Worm (Caenorhabditis elegans): ENCODE measurements around the gene scl-10.

The scl-10 gene

ce11 chrIV:13041486-13041885 is 6.8 kb upstream of the scl-10 start:
- TF ChIP-seq nfya-1 (tag; optimal IDR thresholded peaks at IDR 0.05) (peak; percentile 87), nhr-11 (tag; optimal IDR thresholded peaks at IDR 0.05) (no peak)

DNA sequence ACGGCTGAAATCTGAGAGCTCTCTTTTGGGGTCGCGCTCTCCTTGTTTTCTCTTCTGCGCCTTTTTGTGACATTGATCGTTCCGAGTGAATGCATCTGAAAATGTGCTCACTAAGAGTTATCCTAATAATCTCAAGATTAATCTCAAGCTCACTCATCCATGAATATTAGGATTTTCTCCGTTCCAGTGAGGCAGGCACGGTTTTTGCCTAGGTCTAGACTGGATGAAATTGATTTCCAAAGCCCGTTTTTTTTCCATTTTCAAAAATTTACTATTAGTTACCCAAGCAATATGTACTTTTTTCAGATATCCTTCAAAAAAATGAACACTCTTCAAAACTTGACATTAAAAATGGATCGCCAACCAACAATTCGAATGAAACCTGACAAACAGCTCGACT is 6.2 kb upstream of the scl-10 start, which contains the start of gene amt-2:
amt-2 (plus strand) TSS at position 301 of the 400 bp plus-strand sequence.
- TF ChIP-seq npax-4 (tag; optimal IDR thresholded peaks at IDR 0.05) (no peak), zip-5 (tag; optimal IDR thresholded peaks at IDR 0.05) (no peak), unc-55 (GFP tag; optimal IDR thresholded peaks at IDR 0.05) (no peak)

ce11 chrIV:13044980-13045379 is 3.3 kb upstream of the scl-10 start:
- no peak for TF ChIP-seq Y22D7AL.16 (tag; optimal IDR thresholded peaks at IDR 0.05)
- no peak for TF ChIP-seq ceh-34 (tag; optimal IDR thresholded peaks at IDR 0.05)
- TF ChIP-seq lin-11 (tag; optimal IDR thresholded peaks at IDR 0.05), result no peak
- TF ChIP-seq unc-86 (tag; optimal IDR thresholded peaks at IDR 0.05), result no peak
- TF ChIP-seq F13H6.1 (tag; optimal IDR thresholded peaks at IDR 0.05), result no peak
- no peak for TF ChIP-seq mec-3 (tag; optimal IDR thresholded peaks at IDR 0.05; ENCODE audit: borderline replicate concordance)
- no peak for TF ChIP-seq odd-2 (tag; optimal IDR thresholded peaks at IDR 0.05)
- no peak for TF ChIP-seq hlh-8 (tag; optimal IDR thresholded peaks at IDR 0.05)
- no peak for TF ChIP-seq K02D7.2 (tag; optimal IDR thresholded peaks at IDR 0.05)
- no peak for TF ChIP-seq ceh-6 (GFP tag; optimal IDR thresholded peaks at IDR 0.05)
- TF ChIP-seq fkh-6 (tag; optimal IDR thresholded peaks at IDR 0.05), result no peak
- TF ChIP-seq hlh-13 (GFP tag; optimal IDR thresholded peaks at IDR 0.05), result no peak
- no peak for TF ChIP-seq sox-2 (GFP tag; IDR thresholded peaks at IDR 0.05)
- TF ChIP-seq fax-1 (tag; optimal IDR thresholded peaks at IDR 0.05), result no peak
- TF ChIP-seq C38D4.7 (GFP tag; optimal IDR thresholded peaks at IDR 0.05), result no peak

ce11 chrIV:13046848-13047247 is 1.4 kb upstream of the scl-10 start, which contains the start of gene scl-9:
Gene scl-9, plus strand, starts transcription at chrIV:13047148.
- TF ChIP-seq zip-5 (tag; optimal IDR thresholded peaks at IDR 0.05) (no peak), lin-11 (tag; optimal IDR thresholded peaks at IDR 0.05) (no peak), sox-2 (GFP tag; IDR thresholded peaks at IDR 0.05) (no peak), pha-4 (tag; optimal IDR thresholded peaks at IDR 0.05) (no peak), Y22D7AL.16 (tag; optimal IDR thresholded peaks at IDR 0.05) (no peak), unc-42 (tag; optimal IDR thresholded peaks at IDR 0.05) (no peak), ets-4 (tag; optimal IDR thresholded peaks at IDR 0.05) (no peak), F13H6.1 (tag; optimal IDR thresholded peaks at IDR 0.05) (no peak), ceh-30 (tag; optimal IDR thresholded peaks at IDR 0.05) (no peak), C08G9.2 (tag; optimal IDR thresholded peaks at IDR 0.05) (no peak), eyg-1 (tag; optimal IDR thresholded peaks at IDR 0.05) (no peak), sdc-2 (tag; optimal IDR thresholded peaks at IDR 0.05) (no peak), pros-1 (tag; optimal IDR thresholded peaks at IDR 0.05) (no peak), fkh-6 (tag; optimal IDR thresholded peaks at IDR 0.05) (no peak), fax-1 (tag; optimal IDR thresholded peaks at IDR 0.05) (no peak), madf-2 (tag; optimal IDR thresholded peaks at IDR 0.05) (no peak), nfya-1 (tag; optimal IDR thresholded peaks at IDR 0.05) (no peak), nhr-11 (tag; optimal IDR thresholded peaks at IDR 0.05) (no peak), pat-9 (tag; optimal IDR thresholded peaks at IDR 0.05) (no peak), syd-9 (tag; optimal IDR thresholded peaks at IDR 0.05) (no peak)

ce11 chrIV:13051073-13051472 is 2.8 kb downstream of the scl-10 start, which contains the start of gene scl-11:
Gene scl-11, plus strand, starts transcription at chrIV:13051373.
- TF ChIP-seq K09A11.1 (tag; optimal IDR thresholded peaks at IDR 0.05; ENCODE audit: insufficient read depth) (no peak), tbx-7 (tag; optimal IDR thresholded peaks at IDR 0.05) (no peak), ceh-6 (GFP tag; optimal IDR thresholded peaks at IDR 0.05) (no peak), ztf-16 (tag; optimal IDR thresholded peaks at IDR 0.05) (no peak), sox-2 (GFP tag; IDR thresholded peaks at IDR 0.05) (no peak), sox-4 (tag; optimal IDR thresholded peaks at IDR 0.05) (no peak), pha-4 (tag; optimal IDR thresholded peaks at IDR 0.05) (no peak), gmeb-2 (tag; optimal IDR thresholded peaks at IDR 0.05) (no peak), eyg-1 (tag; optimal IDR thresholded peaks at IDR 0.05) (no peak), ceh-19 (GFP tag; optimal IDR thresholded peaks at IDR 0.05) (no peak), ceh-2 (tag; optimal IDR thresholded peaks at IDR 0.05) (no peak), ahr-1 (tag; optimal IDR thresholded peaks at IDR 0.05) (no peak), dmd-4 (tag; optimal IDR thresholded peaks at IDR 0.05; ENCODE audit: borderline replicate concordance) (no peak), C08G9.2 (tag; optimal IDR thresholded peaks at IDR 0.05) (no peak), Y22D7AL.16 (tag; optimal IDR thresholded peaks at IDR 0.05) (no peak), odd-2 (tag; optimal IDR thresholded peaks at IDR 0.05) (no peak), dve-1 (tag; optimal IDR thresholded peaks at IDR 0.05) (no peak), hlh-13 (GFP tag; optimal IDR thresholded peaks at IDR 0.05) (no peak), ceh-48 (tag; optimal IDR thresholded peaks at IDR 0.05) (no peak)

All from whole organism, late embryonic.